Fruit fly (Drosophila melanogaster) whole organism, prepupa: ENCODE results near the gene CG3091.

Source experiments
- CG10669 ChIP-seq: fragments of 200-800 bp; sonication (Bioruptor generic); optimal IDR thresholded peaks from 3 replicates; lab custom pipeline; 2018; ENCODE audit warnings: missing biosample characterization, mild to moderate bottlenecking, missing genetic modification characterization, moderate library complexity
- CG8119 ChIP-seq: fragments of 200-800 bp; sonication (Bioruptor generic); IDR thresholded peaks from 3 replicates; pipeline ENCODE4 v1.3.6; 2022; ENCODE audit warnings: missing biosample characterization, missing genetic modification characterization
- CG8632 ChIP-seq: fragments of 200-800 bp; sonication (Bioruptor generic); optimal IDR thresholded peaks from 3 replicates; lab custom pipeline; 2016; ENCODE audit warnings: missing biosample characterization, missing genetic modification characterization
- CG9139 ChIP-seq: fragments of 200-800 bp; sonication (Bioruptor generic); optimal IDR thresholded peaks from 3 replicates; lab custom pipeline; 2017; ENCODE audit warnings: missing biosample characterization, mild to moderate bottlenecking, missing genetic modification characterization
- Eip78C ChIP-seq: fragments of 200-800 bp; sonication (Bioruptor generic); peaks from one replicate; lab custom pipeline; 2016; ENCODE audit warnings: missing biosample characterization, missing genetic modification characterization
- Gug ChIP-seq: fragments of 200-800 bp; sonication (Bioruptor generic); IDR thresholded peaks from 2 replicates; pipeline ENCODE4 v1.3.6; 2022; ENCODE audit warnings: missing biosample characterization, missing genetic modification characterization
- Smox ChIP-seq: fragments of 200-800 bp; sonication (Bioruptor generic); optimal IDR thresholded peaks from 3 replicates; lab custom pipeline; 2016; ENCODE audit warnings: missing biosample characterization, missing genetic modification characterization
- lz ChIP-seq: fragments of 200-800 bp; sonication (Bioruptor generic); optimal IDR thresholded peaks from 3 replicates; lab custom pipeline; 2016; ENCODE audit warnings: missing biosample characterization, missing genetic modification characterization
- spab ChIP-seq: fragments of 200-800 bp; sonication (Bioruptor generic); optimal IDR thresholded peaks from 2 replicates; lab custom pipeline; 2017; ENCODE audit warnings: missing biosample characterization, mild to moderate bottlenecking, missing genetic modification characterization, missing genetic modification reagents

- TF ChIP-seq CG10669 (GFP tag; lab: Kevin White, UChicago) (peak; percentile 1), Eip78C (GFP tag; lab: Kevin White, UChicago) (no peak), CG8119 (GFP tag; lab: Robert Waterston, UW) (no peak), CG9139 (GFP tag; lab: Kevin White, UChicago) (no peak), lz (no peak), Gug (GFP tag; lab: Robert Waterston, UW) (no peak; the same call in 1 of the 2 replicates), spab (GFP tag; lab: Kevin White, UChicago) (no peak), Smox (no peak), CG8632 (GFP tag; lab: Kevin White, UChicago) (no peak)
These were observed 41.6 kb upstream of the CG3091 start, which contains the start of gene Raf for dm6 chrX:2295435-2296229.
